Worm (Caenorhabditis elegans) whole organism, young adult: ENCODE measurements around the gene F46C3.7.

ENCODE experiments used
- B0035.1 ChIP-seq: sonication (generic microtip); optimal IDR thresholded peaks from 2 replicates; lab custom pipeline; 2016; ENCODE audit warnings: missing genetic modification characterization, mild to moderate bottlenecking, missing compliant biosample characterization, missing genotype, missing genetic modification reagents
- F55B11.4 ChIP-seq: sonication (generic microtip); optimal IDR thresholded peaks from 2 replicates; lab custom pipeline; 2016; ENCODE audit warnings: missing compliant biosample characterization, missing genetic modification characterization, borderline replicate concordance; ENCODE audit not compliant: insufficient read depth
- F57C9.4 ChIP-seq: sonication (generic microtip); optimal IDR thresholded peaks from 2 replicates; lab custom pipeline; 2017; ENCODE audit warnings: mild to moderate bottlenecking, missing genetic modification characterization, missing compliant biosample characterization
- K11D2.4 ChIP-seq: fragments of 200-800 bp; sonication (Bioruptor generic); IDR thresholded peaks from 2 replicates; pipeline ENCODE4 v1.3.6; 2022; ENCODE audit warnings: missing genetic modification reagents, missing genetic modification characterization, missing compliant biosample characterization
- ets-4 ChIP-seq: fragments of 200-800 bp; sonication (Bioruptor generic); optimal IDR thresholded peaks from 2 replicates; lab custom pipeline; 2018; ENCODE audit warnings: mild to moderate bottlenecking, missing genetic modification characterization, missing compliant biosample characterization
- lin-35 ChIP-seq, 3 experiments: fragments of 150-350 bp in 2 of 3; sonication (generic microtip) in 1 of 3; optimal IDR thresholded peaks; 2 replicates each; lab custom pipeline; 2014 to 2018; ENCODE audit warnings: missing biosample characterization in 3 of 3, missing genetic modification characterization in 3 of 3, missing genetic modification reagents in 3 of 3
- sea-2 ChIP-seq: fragments of 200-800 bp; sonication (Bioruptor generic); IDR thresholded peaks from 2 replicates; pipeline ENCODE4 v1.3.6; 2022; ENCODE audit warnings: missing genetic modification characterization, missing compliant biosample characterization
- snpc-1.1 ChIP-seq: sonication (generic microtip); optimal IDR thresholded peaks from 2 replicates; lab custom pipeline; 2017; ENCODE audit warnings: missing genetic modification characterization, mild to moderate bottlenecking, missing compliant biosample characterization, antibody characterized with exemption, moderate library complexity, missing genotype, missing genetic modification reagents; ENCODE audit not compliant: insufficient read depth

DNA sequence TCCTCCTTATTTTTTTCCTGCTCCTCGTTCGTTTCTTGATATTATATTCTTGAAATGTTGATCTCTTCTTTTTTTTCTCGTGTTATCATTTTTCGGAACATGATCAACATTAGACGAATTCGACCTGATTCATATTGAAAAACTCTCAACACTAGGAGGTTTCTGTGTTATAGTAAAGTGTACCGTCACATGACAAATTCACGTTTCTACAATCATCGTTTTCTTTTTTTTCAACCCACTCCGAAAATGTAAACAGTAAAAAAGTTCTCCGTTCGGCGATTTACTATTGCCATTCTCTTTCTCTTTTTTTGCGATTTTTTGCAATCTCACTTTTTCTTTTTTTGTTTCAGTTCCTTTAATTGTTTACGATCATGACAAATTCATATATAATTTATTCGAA is 31.6 kb downstream of the F46C3.7 start:
- TF ChIP-seq B0035.1 (tag; lab: Kevin White, UChicago) (no peak), lin-35 (GFP tag; optimal IDR thresholded peaks at IDR 0.05; lab: Kevin White, UChicago) (no peak), K11D2.4 (GFP tag; lab: Robert Waterston, UW) (no peak), F57C9.4 (tag; lab: Kevin White, UChicago) (no peak), snpc-1.1 (tag; lab: Kevin White, UChicago) (no peak), ets-4 (GFP tag; lab: Kevin White, UChicago) (no peak), F55B11.4 (no peak), sea-2 (no peak)
